Fruit fly (Drosophila melanogaster): ENCODE measurements around the gene CG42709.

Gene CG42709

dm6 chr3L:12805660-12806289 is 15.8 kb downstream of the CG42709 start, which contains the start of gene Sap130 (continued):
- TF ChIP-seq tna (GFP tag; IDR thresholded peaks at IDR 0.05; ENCODE audit: partially characterized antibody): 0 out of 2 replicates have a peak, but pooled peaks have one; percentile 20

DNA sequence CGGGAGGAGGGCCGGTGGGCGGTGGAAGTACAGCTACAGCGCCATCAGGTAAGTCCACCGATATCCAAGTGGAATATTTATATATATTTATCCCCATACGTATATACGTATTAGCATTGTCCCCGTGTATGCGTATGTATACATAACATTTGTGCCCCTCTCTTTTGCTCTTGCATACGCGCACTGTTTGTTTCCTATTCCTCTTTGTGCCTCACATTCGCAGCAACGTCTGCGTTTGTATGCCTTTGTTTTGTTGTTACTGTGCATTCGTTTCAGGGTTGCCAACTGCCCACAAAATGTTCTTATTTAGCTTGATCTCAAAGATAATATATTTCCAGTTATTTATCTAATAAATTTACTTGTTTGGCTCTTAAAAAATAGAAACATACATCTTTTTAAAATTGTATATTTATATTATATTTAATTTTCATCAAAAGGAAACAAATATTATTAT is 16.3 kb downstream of the CG42709 start:
- no peak for TF ChIP-seq crc (GFP tag; optimal IDR thresholded peaks at IDR 0.05)
- peak; percentile 69 for TF ChIP-seq tap (tag; optimal IDR thresholded peaks at IDR 0.05)
- peak; percentile 64 for TF ChIP-seq gcm (GFP tag; optimal IDR thresholded peaks at IDR 0.05)
- TF ChIP-seq CG17829 (tag; optimal IDR thresholded peaks at IDR 0.05): peak; percentile 81
- peak; percentile 73 for TF ChIP-seq CG18599 (GFP tag; optimal IDR thresholded peaks at IDR 0.05)
- TF ChIP-seq CG4424 (GFP tag; optimal IDR thresholded peaks at IDR 0.05): peak; percentile 19
- peak in 1 of 2 experiments; percentile 75 for TF ChIP-seq Hr51 (GFP tag; optimal IDR thresholded peaks at IDR 0.05)
- TF ChIP-seq CG10267 (tag; optimal IDR thresholded peaks at IDR 0.05): peak; percentile 65
- no peak for TF ChIP-seq kni (GFP tag; optimal IDR thresholded peaks at IDR 0.05)
- TF ChIP-seq CG2712 (tag; optimal IDR thresholded peaks at IDR 0.05): peak; percentile 79
- peak; percentile 59 for TF ChIP-seq CG3281 (GFP tag; optimal IDR thresholded peaks at IDR 0.05)
- no peak for TF ChIP-seq danr (GFP tag; IDR thresholded peaks at IDR 0.05)
- TF ChIP-seq Lpt (GFP tag; optimal IDR thresholded peaks at IDR 0.05): no peak
- TF ChIP-seq CG30403 (GFP tag; optimal IDR thresholded peaks at IDR 0.05): peak; percentile 40
- TF ChIP-seq CG2678 (tag; optimal IDR thresholded peaks at IDR 0.05): peak; percentile 63
- TF ChIP-seq prd (optimal IDR thresholded peaks at IDR 0.05): no peak
- 0 out of 3 replicates have a peak, but pooled peaks have one; percentile 34 for TF ChIP-seq prd (GFP tag; IDR thresholded peaks at IDR 0.05)
- peak; percentile 21 for TF ChIP-seq CG5245 (GFP tag; optimal IDR thresholded peaks at IDR 0.05)
- TF ChIP-seq CG13624 (GFP tag; optimal IDR thresholded peaks at IDR 0.05): no peak
- peak; percentile 45 for TF ChIP-seq CG10366 (GFP tag; IDR thresholded peaks at IDR 0.05)
- TF ChIP-seq so (GFP tag; IDR thresholded peaks at IDR 0.05): 0 out of 3 replicates have a peak, but pooled peaks have one; percentile 20
- TF ChIP-seq pan (optimal IDR thresholded peaks at IDR 0.05): no peak
- peak in 1 of 2 experiments; percentile 45 for TF ChIP-seq pan (GFP tag; optimal IDR thresholded peaks at IDR 0.05 in 1 of 2, IDR thresholded peaks at IDR 0.05 in 1 of 2)
- TF ChIP-seq vvl (GFP tag; IDR thresholded peaks at IDR 0.05): peak; percentile 69
- no peak for TF ChIP-seq HLH4C (GFP tag; IDR thresholded peaks at IDR 0.05; ENCODE audit: partially characterized antibody)
- peak in 1 of 3 experiments; percentile 39 for TF ChIP-seq lola (GFP tag; optimal IDR thresholded peaks at IDR 0.05)
- TF ChIP-seq Lim3 (GFP tag; IDR thresholded peaks at IDR 0.05): no peak
- TF ChIP-seq shn (GFP tag; optimal IDR thresholded peaks at IDR 0.05): no peak
- no peak for TF ChIP-seq Stat92E (GFP tag; optimal IDR thresholded peaks at IDR 0.05)
- peak; percentile 45 for TF ChIP-seq Nf-YC (tag; optimal IDR thresholded peaks at IDR 0.05)
- TF ChIP-seq nerfin-2 (GFP tag; IDR thresholded peaks at IDR 0.05; ENCODE audit: partially characterized antibody): no peak
- peak; percentile 26; the same call in 1 of the 2 replicates for TF ChIP-seq Adf1 (GFP tag; IDR thresholded peaks at IDR 0.05)
- TF ChIP-seq Nf-YB (GFP tag; optimal IDR thresholded peaks at IDR 0.05): peak; percentile 20
- peak; percentile 51 for TF ChIP-seq MTF-1 (GFP tag; optimal IDR thresholded peaks at IDR 0.05; ENCODE audit: borderline replicate concordance)
- TF ChIP-seq ap (GFP tag; IDR thresholded peaks at IDR 0.05): no peak
- peak; percentile 22 for TF ChIP-seq Chrac-16 (GFP tag; optimal IDR thresholded peaks at IDR 0.05)
- TF ChIP-seq CG11085 (GFP tag; IDR thresholded peaks at IDR 0.05): no peak
- TF ChIP-seq tin (GFP tag; optimal IDR thresholded peaks at IDR 0.05): peak; percentile 47
- TF ChIP-seq CG18262 (tag; optimal IDR thresholded peaks at IDR 0.05): peak; percentile 71
- peak; percentile 39; the same call in 1 of the 2 replicates for TF ChIP-seq MBD-R2 (GFP tag; IDR thresholded peaks at IDR 0.05)
- TF ChIP-seq Drgx (GFP tag; IDR thresholded peaks at IDR 0.05): peak; percentile 66; the same call in 1 of the 2 replicates
- TF ChIP-seq CG11723 (GFP tag; optimal IDR thresholded peaks at IDR 0.05): peak; percentile 21
- peak; percentile 37 for TF ChIP-seq CG33557 (GFP tag; optimal IDR thresholded peaks at IDR 0.05)
- no peak for TF ChIP-seq hkb (optimal IDR thresholded peaks at IDR 0.05)
- TF ChIP-seq hkb (GFP tag; IDR thresholded peaks at IDR 0.05): peak; percentile 73; the same call in 1 of the 2 replicates
- no peak for TF ChIP-seq Atf3 (GFP tag; optimal IDR thresholded peaks at IDR 0.05)
